Worm (Caenorhabditis elegans): ENCODE results near the gene com-1.

ce11 chrIII:10870161-10870560, 26.0 kb upstream of the com-1 start:
- TF ChIP-seq nhr-237 (tag; optimal IDR thresholded peaks at IDR 0.05) (no peak), ztf-11 (tag; optimal IDR thresholded peaks at IDR 0.05) (no peak), ceh-88 (GFP tag; IDR thresholded peaks at IDR 0.05) (no peak), ama-1 (optimal IDR thresholded peaks at IDR 0.05) (no peak), egl-13 (tag; optimal IDR thresholded peaks at IDR 0.05) (no peak), nhr-47 (tag; optimal IDR thresholded peaks at IDR 0.05) (no peak)
